Fruit fly (Drosophila melanogaster): Measurements from ENCODE around the gene Dis3.

DNA sequence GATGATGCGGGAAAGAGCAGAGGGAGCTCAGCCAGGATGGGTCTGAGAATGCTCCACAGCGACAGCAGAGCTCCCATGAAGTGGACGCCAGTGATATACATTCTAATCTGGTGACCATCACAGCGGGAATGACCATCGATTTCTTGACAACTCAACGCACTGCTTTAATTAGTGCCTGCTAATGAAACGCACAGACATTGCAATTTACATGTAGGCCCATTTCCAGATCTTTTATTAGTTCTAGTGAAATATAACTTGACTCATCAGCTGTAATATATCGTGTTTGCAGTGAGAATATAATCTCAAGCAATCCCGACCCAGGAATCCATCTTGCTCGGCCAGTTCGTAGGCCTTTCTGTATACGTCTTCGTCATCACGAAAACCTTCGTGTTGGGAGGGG, 33.9 kb downstream of the Dis3 start, which contains the start of gene CG42811:
- no peak for TF ChIP-seq lola (GFP tag; optimal IDR thresholded peaks at IDR 0.05)
- TF ChIP-seq usp (GFP tag; optimal IDR thresholded peaks at IDR 0.05): no peak
- no peak for TF ChIP-seq psq (GFP tag; optimal IDR thresholded peaks at IDR 0.05)

All from whole organism, wandering third instar larva.